Fruit fly (Drosophila melanogaster) whole organism, pupa: ENCODE results near the gene Idh3b.

ENCODE experiments used
- CG10348 ChIP-seq: fragments of 200-800 bp; sonication (Bioruptor generic); IDR thresholded peaks from 2 replicates; pipeline ENCODE4 v1.3.6; 2022; ENCODE audit warnings: missing biosample characterization, missing genetic modification characterization
- CG13204 ChIP-seq: fragments of 200-800 bp; sonication (Bioruptor generic); optimal IDR thresholded peaks from 2 replicates; lab custom pipeline; 2018; ENCODE audit warnings: missing biosample characterization, mild to moderate bottlenecking, missing genetic modification characterization, moderate library complexity
- CG14655 ChIP-seq: fragments of 200-800 bp; sonication (Bioruptor generic); optimal IDR thresholded peaks from 3 replicates; lab custom pipeline; 2017; ENCODE audit warnings: mild to moderate bottlenecking, missing biosample characterization, missing genetic modification reagents, missing genetic modification characterization
- CG15710 ChIP-seq: fragments of 200-800 bp; sonication (Bioruptor generic); optimal IDR thresholded peaks from 2 replicates; lab custom pipeline; 2018; ENCODE audit warnings: missing biosample characterization, mild to moderate bottlenecking, missing genetic modification characterization, moderate library complexity
- CG17806 ChIP-seq: fragments of 200-800 bp; sonication (Bioruptor generic); optimal IDR thresholded peaks from 2 replicates; lab custom pipeline; 2018; ENCODE audit warnings: missing biosample characterization, mild to moderate bottlenecking, missing genetic modification characterization, moderate library complexity
- CG8159 ChIP-seq: fragments of 200-800 bp; sonication (Bioruptor generic); optimal IDR thresholded peaks from 3 replicates; lab custom pipeline; 2018; ENCODE audit warnings: missing biosample characterization, mild to moderate bottlenecking, missing genetic modification characterization, moderate library complexity
- CG9948 ChIP-seq: fragments of 200-800 bp; sonication (Bioruptor generic); optimal IDR thresholded peaks from 2 replicates; lab custom pipeline; 2018; ENCODE audit warnings: missing biosample characterization, mild to moderate bottlenecking, missing genetic modification characterization, moderate library complexity
- D1 ChIP-seq: fragments of 200-800 bp; sonication (Bioruptor generic); optimal IDR thresholded peaks from 2 replicates; lab custom pipeline; 2018; ENCODE audit warnings: missing biosample characterization, mild to moderate bottlenecking, missing genetic modification characterization, moderate library complexity
- EcR ChIP-seq: fragments of 200-800 bp; sonication (Bioruptor generic); optimal IDR thresholded peaks from 3 replicates; lab custom pipeline; 2019; ENCODE audit warnings: missing biosample characterization, missing genetic modification characterization, mild to moderate bottlenecking, moderate library complexity, missing genetic modification reagents
- Ets98B ChIP-seq: fragments of 200-800 bp; sonication (Bioruptor generic); IDR thresholded peaks from 2 replicates; pipeline ENCODE4 v1.3.6; 2022; ENCODE audit warnings: missing biosample characterization, missing genetic modification characterization
- Pif1B ChIP-seq: fragments of 200-800 bp; sonication (Bioruptor generic); optimal IDR thresholded peaks from 3 replicates; lab custom pipeline; 2016; ENCODE audit warnings: missing biosample characterization, missing genetic modification characterization
- Snoo ChIP-seq: fragments of 200-800 bp; sonication (Bioruptor generic); optimal IDR thresholded peaks from 3 replicates; lab custom pipeline; 2017; ENCODE audit warnings: missing biosample characterization, mild to moderate bottlenecking, missing genetic modification characterization, inconsistent platforms
- gl ChIP-seq: fragments of 200-800 bp; sonication (Bioruptor generic); optimal IDR thresholded peaks from 2 replicates; lab custom pipeline; 2018; ENCODE audit warnings: missing biosample characterization, mild to moderate bottlenecking, missing genetic modification characterization
- rn ChIP-seq: fragments of 200-800 bp; sonication (Bioruptor generic); IDR thresholded peaks from 2 replicates; pipeline ENCODE4 v1.3.6; 2022; ENCODE audit warnings: missing biosample characterization, missing genetic modification characterization

DNA sequence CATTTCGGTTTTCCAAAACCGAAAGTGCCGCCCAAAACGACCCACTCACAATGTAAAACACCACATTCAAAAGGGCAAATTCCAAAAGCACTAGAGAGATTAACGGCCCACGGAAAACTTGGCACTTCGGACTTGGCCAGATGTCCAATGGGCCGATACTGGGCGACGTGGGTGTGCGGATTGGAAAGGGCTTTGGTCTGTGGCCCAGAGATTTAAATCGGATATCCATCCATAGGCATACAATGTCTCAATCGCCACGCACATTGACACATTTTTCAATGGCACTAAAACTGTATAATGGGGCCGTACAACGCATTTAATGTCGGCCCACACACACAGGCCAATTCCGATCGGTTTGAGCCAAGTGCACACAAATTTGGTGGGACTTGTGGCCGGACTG is 21.2 kb upstream of the Idh3b start:
- TF ChIP-seq EcR = no peak
- no peak for TF ChIP-seq Pif1B (GFP tag; lab: Kevin White, UChicago)
- no peak for TF ChIP-seq CG13204
- no peak for TF ChIP-seq CG17806 (tag; lab: Kevin White, UChicago)
- no peak for TF ChIP-seq rn
- no peak for TF ChIP-seq CG8159 (tag; lab: Kevin White, UChicago)
- TF ChIP-seq gl = no peak
- TF ChIP-seq CG14655 (GFP tag; lab: Kevin White, UChicago) = no peak
- TF ChIP-seq CG15710 = no peak
- no peak for TF ChIP-seq CG10348 (GFP tag; lab: Robert Waterston, UW)
- no peak for TF ChIP-seq D1 (tag; lab: Kevin White, UChicago)
- no peak for TF ChIP-seq Ets98B (GFP tag; lab: Robert Waterston, UW)
- no peak for TF ChIP-seq Snoo (tag; lab: Kevin White, UChicago)
- no peak for TF ChIP-seq CG9948
